Comparison of ENCODE assay signal across 2 fruit fly cellular contexts in genomic region chrX:8436656-8437284, dm6.
TF ChIP-seq lines count a peak whose summit lies in the region.

TSS of gene CG1440 (plus strand) at chrX:8437057.

TF ChIP-seq in whole organism, embryonic, 481 proteins besides CTCF, POLR2A, EP300 and RAD21 (continued from another document and continues in another):
- no peak for TF ChIP-seq CG3726 (GFP tag; IDR thresholded peaks at IDR 0.05; lab: Robert Waterston, UW)
- TF ChIP-seq CG34422 (GFP tag; IDR thresholded peaks at IDR 0.05; lab: Robert Waterston, UW), result 0 out of 3 replicates have a peak, but pooled peaks have one; percentile 40
- peak in 1 of 2 experiments; percentile 21 for TF ChIP-seq insv (GFP tag; optimal IDR thresholded peaks at IDR 0.05; lab: Kevin White, UChicago)
- TF ChIP-seq CG2712 (tag; optimal IDR thresholded peaks at IDR 0.05; lab: Kevin White, UChicago), result peak; percentile 21
- TF ChIP-seq E2f1 (GFP tag; IDR thresholded peaks at IDR 0.05; lab: Robert Waterston, UW), result no peak
- peak; percentile 33 for TF ChIP-seq YL-1 (GFP tag; optimal IDR thresholded peaks at IDR 0.05; lab: Kevin White, UChicago)
- TF ChIP-seq Mes4 (GFP tag; optimal IDR thresholded peaks at IDR 0.05; lab: Kevin White, UChicago), result peak; percentile 21
- peak; percentile 45; the same call in 1 of the 2 replicates for TF ChIP-seq CG3847 (GFP tag; IDR thresholded peaks at IDR 0.05; lab: Robert Waterston, UW)
- TF ChIP-seq bab2 (GFP tag; optimal IDR thresholded peaks at IDR 0.05; lab: Kevin White, UChicago), result peak; percentile 30
- peak; percentile 62 for TF ChIP-seq Dp (GFP tag; optimal IDR thresholded peaks at IDR 0.05; lab: Kevin White, UChicago)
- peak; percentile 91 for TF ChIP-seq Med (GFP tag; lab: Kevin White, UChicago)
- peak; percentile 14 for TF ChIP-seq CG13424 (tag; optimal IDR thresholded peaks at IDR 0.05; lab: Kevin White, UChicago)
- peak; percentile 28 for TF ChIP-seq pho (GFP tag; optimal IDR thresholded peaks at IDR 0.05; lab: Kevin White, UChicago)
- TF ChIP-seq Opbp (GFP tag; IDR thresholded peaks at IDR 0.05; lab: Robert Waterston, UW; ENCODE audit: partially characterized antibody), result 0 out of 3 replicates have a peak, but pooled peaks have one; percentile 15
- TF ChIP-seq CG15696 (tag; optimal IDR thresholded peaks at IDR 0.05; lab: Kevin White, UChicago), result peak; percentile 34
- peak; percentile 75 for TF ChIP-seq CG10267 (tag; optimal IDR thresholded peaks at IDR 0.05; lab: Kevin White, UChicago)
- peak; percentile 16 for TF ChIP-seq CG13775 (GFP tag; optimal IDR thresholded peaks at IDR 0.05; lab: Kevin White, UChicago)
- TF ChIP-seq fu2 (GFP tag; optimal IDR thresholded peaks at IDR 0.05; lab: Kevin White, UChicago), result peak; percentile 11
- peak; percentile 9 for TF ChIP-seq CG18476 (GFP tag; optimal IDR thresholded peaks at IDR 0.05; lab: Kevin White, UChicago)
- TF ChIP-seq dpn (GFP tag; optimal IDR thresholded peaks at IDR 0.05; lab: Kevin White, UChicago), result peak in 1 of 2 experiments; percentile 1
- TF ChIP-seq row (GFP tag; IDR thresholded peaks at IDR 0.05; lab: Robert Waterston, UW), result peak; percentile 44; the same call in 2 of the 3 replicates
- peak in 1 of 3 experiments; percentile 59 for TF ChIP-seq Stat92E (GFP tag; optimal IDR thresholded peaks at IDR 0.05; lab: Kevin White, UChicago)
- TF ChIP-seq zfh1 (GFP tag; IDR thresholded peaks at IDR 0.05; lab: Robert Waterston, UW), result no peak
- no peak for TF ChIP-seq tin (GFP tag; optimal IDR thresholded peaks at IDR 0.05; lab: Kevin White, UChicago)
- TF ChIP-seq CG12236 (GFP tag; optimal IDR thresholded peaks at IDR 0.05; lab: Kevin White, UChicago), result no peak
- peak; percentile 24 for TF ChIP-seq dmrt11E (tag; optimal IDR thresholded peaks at IDR 0.05; lab: Kevin White, UChicago)
- TF ChIP-seq CHES-1-like (GFP tag; optimal IDR thresholded peaks at IDR 0.05; lab: Kevin White, UChicago), result no peak
- no peak for TF ChIP-seq prd (optimal IDR thresholded peaks at IDR 0.05; lab: Kevin White, UChicago)
- TF ChIP-seq prd (GFP tag; IDR thresholded peaks at IDR 0.05; lab: Robert Waterston, UW), result 0 out of 3 replicates have a peak, but pooled peaks have one; percentile 29
- peak; percentile 1 for TF ChIP-seq HmgZ (tag; optimal IDR thresholded peaks at IDR 0.05; lab: Kevin White, UChicago)
- no peak for TF ChIP-seq CG3163 (GFP tag; optimal IDR thresholded peaks at IDR 0.05; lab: Kevin White, UChicago)
- no peak for TF ChIP-seq BtbVII (GFP tag; optimal IDR thresholded peaks at IDR 0.05; lab: Kevin White, UChicago)
- TF ChIP-seq h (optimal IDR thresholded peaks at IDR 0.05; lab: Kevin White, UChicago), result no peak
- TF ChIP-seq scrt (GFP tag; optimal IDR thresholded peaks at IDR 0.05; lab: Kevin White, UChicago), result no peak
- TF ChIP-seq trem (tag; optimal IDR thresholded peaks at IDR 0.05; lab: Kevin White, UChicago), result peak; percentile 64
- TF ChIP-seq crp (GFP tag; optimal IDR thresholded peaks at IDR 0.05; lab: Kevin White, UChicago), result peak; percentile 19 to 92
- no peak for TF ChIP-seq zfh2 (GFP tag; optimal IDR thresholded peaks at IDR 0.05; lab: Kevin White, UChicago)
- peak; percentile 69 for TF ChIP-seq CG1603 (tag; optimal IDR thresholded peaks at IDR 0.05; lab: Kevin White, UChicago)
- TF ChIP-seq schlank (tag; optimal IDR thresholded peaks at IDR 0.05; lab: Kevin White, UChicago), result no peak
- TF ChIP-seq ATbp (GFP tag; optimal IDR thresholded peaks at IDR 0.05; lab: Kevin White, UChicago), result no peak
- peak; percentile 40 for TF ChIP-seq Dip3 (GFP tag; optimal IDR thresholded peaks at IDR 0.05; lab: Kevin White, UChicago)
- TF ChIP-seq Ets97D (GFP tag; optimal IDR thresholded peaks at IDR 0.05; lab: Kevin White, UChicago), result peak; percentile 84
- TF ChIP-seq phol (tag; optimal IDR thresholded peaks at IDR 0.05; lab: Kevin White, UChicago), result peak; percentile 59
- peak; percentile 41 for TF ChIP-seq lbe (GFP tag; optimal IDR thresholded peaks at IDR 0.05; lab: Kevin White, UChicago)
- TF ChIP-seq Dll (GFP tag; IDR thresholded peaks at IDR 0.05; lab: Robert Waterston, UW; ENCODE audit: partially characterized antibody), result peak; percentile 3; the same call in 1 of the 4 replicates
- peak; percentile 39; the same call in 1 of the 2 replicates for TF ChIP-seq unc-4 (GFP tag; IDR thresholded peaks at IDR 0.05; lab: Robert Waterston, UW; ENCODE audit: partially characterized antibody)
- TF ChIP-seq CG10147 (GFP tag; optimal IDR thresholded peaks at IDR 0.05; lab: Kevin White, UChicago), result peak; percentile 40
- TF ChIP-seq Sry-δ (GFP tag; optimal IDR thresholded peaks at IDR 0.05; lab: Kevin White, UChicago), result peak; percentile 30
- peak; percentile 60 for TF ChIP-seq Lhr (GFP tag; optimal IDR thresholded peaks at IDR 0.05; lab: Kevin White, UChicago)
- no peak for TF ChIP-seq CG10654 (GFP tag; optimal IDR thresholded peaks at IDR 0.05; lab: Kevin White, UChicago)
- TF ChIP-seq pzg (GFP tag; optimal IDR thresholded peaks at IDR 0.05; lab: Kevin White, UChicago), result peak; percentile 84
- TF ChIP-seq sens (GFP tag; lab: Kevin White, UChicago), result peak; percentile 86
- peak; percentile 56 for TF ChIP-seq nerfin-1 (tag; optimal IDR thresholded peaks at IDR 0.05; lab: Kevin White, UChicago)
- peak; percentile 76 for TF ChIP-seq CG15514 (GFP tag; optimal IDR thresholded peaks at IDR 0.05; lab: Kevin White, UChicago)
- peak; percentile 75 for TF ChIP-seq MBD-R2 (GFP tag; IDR thresholded peaks at IDR 0.05; lab: Robert Waterston, UW)
- TF ChIP-seq CG9797 (GFP tag; optimal IDR thresholded peaks at IDR 0.05; lab: Kevin White, UChicago), result peak; percentile 88
- TF ChIP-seq Blimp-1 (GFP tag; optimal IDR thresholded peaks at IDR 0.05; lab: Kevin White, UChicago), result peak; percentile 93
- TF ChIP-seq CG12659 (GFP tag; optimal IDR thresholded peaks at IDR 0.05; lab: Kevin White, UChicago), result peak; percentile 77
- TF ChIP-seq NK7.1 (GFP tag; optimal IDR thresholded peaks at IDR 0.05; lab: Kevin White, UChicago), result no peak
- TF ChIP-seq lilli (GFP tag; optimal IDR thresholded peaks at IDR 0.05; lab: Kevin White, UChicago), result peak; percentile 28
- TF ChIP-seq CG15601 (tag; optimal IDR thresholded peaks at IDR 0.05; lab: Kevin White, UChicago), result peak; percentile 29
- 0 out of 2 replicates have a peak, but pooled peaks have one; percentile 42 for TF ChIP-seq CG9932 (GFP tag; IDR thresholded peaks at IDR 0.05; lab: Robert Waterston, UW)
- peak; percentile 43 for TF ChIP-seq nmo (GFP tag; optimal IDR thresholded peaks at IDR 0.05; lab: Kevin White, UChicago)
- peak in 1 of 2 experiments; percentile 46 for TF ChIP-seq bsh (GFP tag; optimal IDR thresholded peaks at IDR 0.05; lab: Kevin White, UChicago)

TF ChIP-seq in whole organism, prepupa, 60 proteins besides CTCF, POLR2A, EP300 and RAD21 (continued from another document):
- TF ChIP-seq CG11294 (GFP tag; IDR thresholded peaks at IDR 0.05; lab: Robert Waterston, UW), result no peak
- no peak for TF ChIP-seq topi (GFP tag; optimal IDR thresholded peaks at IDR 0.05; lab: Kevin White, UChicago)
- TF ChIP-seq CG3032 (tag; optimal IDR thresholded peaks at IDR 0.05; lab: Kevin White, UChicago), result peak; percentile 29
- no peak for TF ChIP-seq Sox15 (GFP tag; optimal IDR thresholded peaks at IDR 0.05; lab: Kevin White, UChicago)
- no peak for TF ChIP-seq CG15336 (GFP tag; IDR thresholded peaks at IDR 0.05; lab: Robert Waterston, UW)
- TF ChIP-seq Lpt (GFP tag; optimal IDR thresholded peaks at IDR 0.05; lab: Kevin White, UChicago), result no peak
- TF ChIP-seq CG10669 (GFP tag; optimal IDR thresholded peaks at IDR 0.05; lab: Kevin White, UChicago), result no peak
- TF ChIP-seq CG11902 (GFP tag; optimal IDR thresholded peaks at IDR 0.05; lab: Kevin White, UChicago), result no peak
- no peak for TF ChIP-seq OdsH (GFP tag; optimal IDR thresholded peaks at IDR 0.05; lab: Kevin White, UChicago)
- no peak for TF ChIP-seq svp (GFP tag; lab: Kevin White, UChicago)
- TF ChIP-seq CG32006 (GFP tag; optimal IDR thresholded peaks at IDR 0.05; lab: Kevin White, UChicago), result no peak
- no peak for TF ChIP-seq CG11762 (GFP tag; optimal IDR thresholded peaks at IDR 0.05; lab: Kevin White, UChicago; ENCODE audit: insufficient read depth)
- no peak for TF ChIP-seq acj6 (GFP tag; optimal IDR thresholded peaks at IDR 0.05; lab: Kevin White, UChicago)
- TF ChIP-seq CG6163 (GFP tag; IDR thresholded peaks at IDR 0.05; lab: Robert Waterston, UW), result 0 out of 3 replicates have a peak, but pooled peaks have one; percentile 14
- no peak for TF ChIP-seq Met (GFP tag; optimal IDR thresholded peaks at IDR 0.05; lab: Kevin White, UChicago)
- TF ChIP-seq Hr39 (GFP tag; optimal IDR thresholded peaks at IDR 0.05; lab: Kevin White, UChicago), result no peak
- no peak for TF ChIP-seq CG4318 (GFP tag; optimal IDR thresholded peaks at IDR 0.05; lab: Kevin White, UChicago)
- TF ChIP-seq Gug (GFP tag; IDR thresholded peaks at IDR 0.05; lab: Robert Waterston, UW), result peak; percentile 18; the same call in 1 of the 2 replicates
- peak; percentile 28 for TF ChIP-seq CG6808 (GFP tag; optimal IDR thresholded peaks at IDR 0.05; lab: Kevin White, UChicago)
- TF ChIP-seq ss (GFP tag; optimal IDR thresholded peaks at IDR 0.05; lab: Kevin White, UChicago), result no peak
- no peak for TF ChIP-seq vri (GFP tag; optimal IDR thresholded peaks at IDR 0.05; lab: Kevin White, UChicago)
- TF ChIP-seq Blimp-1 (GFP tag; optimal IDR thresholded peaks at IDR 0.05; lab: Kevin White, UChicago), result peak; percentile 66
- no peak for TF ChIP-seq CG16779 (tag; optimal IDR thresholded peaks at IDR 0.05; lab: Kevin White, UChicago)
- TF ChIP-seq salr (GFP tag; optimal IDR thresholded peaks at IDR 0.05; lab: Kevin White, UChicago), result no peak
- TF ChIP-seq CG10631 (GFP tag; optimal IDR thresholded peaks at IDR 0.05; lab: Kevin White, UChicago), result peak; percentile 23
- no peak for TF ChIP-seq spab (GFP tag; optimal IDR thresholded peaks at IDR 0.05; lab: Kevin White, UChicago)
- peak; percentile 46 for TF ChIP-seq esn (GFP tag; optimal IDR thresholded peaks at IDR 0.05; lab: Kevin White, UChicago)
- TF ChIP-seq Sox14 (GFP tag; optimal IDR thresholded peaks at IDR 0.05; lab: Kevin White, UChicago), result peak; percentile 22
- peak; percentile 32 for TF ChIP-seq Ets96B (tag; optimal IDR thresholded peaks at IDR 0.05; lab: Kevin White, UChicago)
- no peak; the same call in 2 of the 3 replicates for TF ChIP-seq eg (GFP tag; IDR thresholded peaks at IDR 0.05; lab: Robert Waterston, UW)
- no peak for TF ChIP-seq dsx (GFP tag; optimal IDR thresholded peaks at IDR 0.05; lab: Kevin White, UChicago; ENCODE audit: poor library complexity, severe bottlenecking)
- no peak for TF ChIP-seq CG6854 (GFP tag; optimal IDR thresholded peaks at IDR 0.05; lab: Kevin White, UChicago)
- TF ChIP-seq Hr4 (GFP tag; optimal IDR thresholded peaks at IDR 0.05; lab: Kevin White, UChicago), result no peak
- TF ChIP-seq fkh (GFP tag; optimal IDR thresholded peaks at IDR 0.05; lab: Kevin White, UChicago), result no peak
- no peak for TF ChIP-seq CG9139 (GFP tag; optimal IDR thresholded peaks at IDR 0.05; lab: Kevin White, UChicago)
- no peak for TF ChIP-seq Eip75B (GFP tag; optimal IDR thresholded peaks at IDR 0.05; lab: Kevin White, UChicago)
- TF ChIP-seq CG34406 (GFP tag; optimal IDR thresholded peaks at IDR 0.05; lab: Kevin White, UChicago), result no peak
- peak; percentile 54 for TF ChIP-seq CG6276 (GFP tag; optimal IDR thresholded peaks at IDR 0.05; lab: Kevin White, UChicago)
- no peak for TF ChIP-seq Eip93F (GFP tag; optimal IDR thresholded peaks at IDR 0.05; lab: Kevin White, UChicago)
